Worm (Caenorhabditis elegans) whole organism, L4 larva: Measurements from ENCODE around the gene H01G02.1.

Experiments used
- hlh-30 ChIP-seq: sonication (generic microtip); optimal IDR thresholded peaks from 2 replicates; lab custom pipeline; 2017; ENCODE audit warnings: antibody characterized with exemption, mild to moderate bottlenecking, missing genetic modification characterization, missing compliant biosample characterization; ENCODE audit not compliant: insufficient read depth
- lin-13 ChIP-seq: fragments of 150-350 bp; optimal IDR thresholded peaks from 2 replicates; lab custom pipeline; 2014; ENCODE audit warnings: missing biosample characterization, missing genetic modification reagents, missing genetic modification characterization
- nhr-11 ChIP-seq: fragments of 150-350 bp; optimal IDR thresholded peaks from 2 replicates; lab custom pipeline; 2014; ENCODE audit warnings: missing biosample characterization, missing genetic modification characterization

ce11 chrIV:11795964-11796363 lies 8.0 kb downstream of the H01G02.1 start:
- no peak for TF ChIP-seq lin-13 (GFP tag; lab: Kevin White, UChicago)
- TF ChIP-seq hlh-30 (tag; lab: Kevin White, UChicago) = no peak
- TF ChIP-seq nhr-11 (tag; lab: Kevin White, UChicago) = no peak
